Worm (Caenorhabditis elegans) whole organism, L1 larva: ENCODE measurements around the gene nfm-1.
A peak's percentile ranks its signal among the peaks of the same experiment; 100 is the strongest.

Source experiments
- blmp-1 ChIP-seq: fragments of 150-350 bp; optimal IDR thresholded peaks from 2 replicates; lab custom pipeline; 2014; ENCODE audit warnings: missing biosample characterization, missing genetic modification characterization
- ceh-88 ChIP-seq: fragments of 200-800 bp; sonication (Bioruptor generic); IDR thresholded peaks from 2 replicates; pipeline ENCODE4 v1.3.6; 2022; ENCODE audit warnings: missing genetic modification characterization, missing compliant biosample characterization
- lin-39 ChIP-seq: fragments of 150-350 bp; optimal IDR thresholded peaks from 2 replicates; lab custom pipeline; 2014; ENCODE audit warnings: missing biosample characterization, missing genetic modification reagents, missing genetic modification characterization
- snpc-4 ChIP-seq: fragments of 150-350 bp; optimal IDR thresholded peaks from 2 replicates; lab custom pipeline; 2014; ENCODE audit warnings: missing biosample characterization, missing genetic modification characterization

ce11 chrIII:6206161-6206853 lies 47.1 kb downstream of the nfm-1 start, which contains the start of the genes sna-3 and rps-3:
- TF ChIP-seq snpc-4 = peak; percentile 27
- TF ChIP-seq ceh-88 = no peak
- TF ChIP-seq lin-39 (tag; lab: Kevin White, UChicago) = peak; percentile 23
- TF ChIP-seq blmp-1 (tag; lab: Kevin White, UChicago) = peak; percentile 71
